Worm (Caenorhabditis elegans): Measurements from ENCODE around the gene F40H3.1.
A peak's percentile ranks its signal among the peaks of the same experiment; 100 is the strongest.

F40H3.1 gene

DNA sequence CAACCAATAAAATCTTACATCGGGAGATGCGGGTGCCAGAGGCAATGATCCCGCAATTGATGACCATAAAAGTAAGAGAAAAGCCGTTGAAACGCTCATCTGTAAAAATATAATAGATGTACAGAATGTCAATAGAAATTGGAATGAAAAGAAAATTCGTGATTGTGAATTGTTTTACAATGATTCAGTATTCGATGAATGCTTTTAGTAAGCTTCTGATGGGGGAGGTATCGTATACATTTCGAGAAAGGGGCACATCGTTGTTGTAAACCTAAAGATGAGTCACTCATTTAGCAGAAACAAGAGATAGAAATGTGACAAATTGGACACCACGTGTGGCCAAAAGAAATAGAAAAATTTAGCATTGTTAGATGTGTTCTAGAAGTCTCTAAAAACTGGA, 42.9 kb downstream of the F40H3.1 start, which contains the start of gene C30B5.6:
Gene C30B5.6, minus strand, starts transcription at position 101 of the 400 bp plus-strand sequence.
- TF ChIP-seq fax-1 (tag; optimal IDR thresholded peaks at IDR 0.05) = no peak

- TF ChIP-seq F13H6.1 (tag; optimal IDR thresholded peaks at IDR 0.05) (no peak), T23F11.4 (GFP tag; optimal IDR thresholded peaks at IDR 0.05) (no peak), lin-11 (tag; optimal IDR thresholded peaks at IDR 0.05) (no peak), lim-6 (tag; optimal IDR thresholded peaks at IDR 0.05) (no peak), ahr-1 (tag; optimal IDR thresholded peaks at IDR 0.05) (no peak), nhr-11 (tag; optimal IDR thresholded peaks at IDR 0.05) (no peak), odd-2 (tag; optimal IDR thresholded peaks at IDR 0.05) (no peak), mec-3 (tag; optimal IDR thresholded peaks at IDR 0.05; ENCODE audit: borderline replicate concordance) (no peak), fkh-10 (GFP tag; optimal IDR thresholded peaks at IDR 0.05) (no peak), K02D7.2 (tag; optimal IDR thresholded peaks at IDR 0.05) (no peak), gmeb-2 (tag; optimal IDR thresholded peaks at IDR 0.05) (no peak), ceh-24 (tag; optimal IDR thresholded peaks at IDR 0.05) (no peak), pqm-1 (tag; optimal IDR thresholded peaks at IDR 0.05) (no peak), ceh-22 (tag; optimal IDR thresholded peaks at IDR 0.05) (no peak), hlh-8 (tag; optimal IDR thresholded peaks at IDR 0.05) (no peak), nhr-232 (tag; optimal IDR thresholded peaks at IDR 0.05) (no peak), hlh-30 (tag; optimal IDR thresholded peaks at IDR 0.05; ENCODE audit: insufficient read depth) (no peak)
Measured at ce11 chrII:6223755-6224154, 44.1 kb downstream of the F40H3.1 start.

DNA sequence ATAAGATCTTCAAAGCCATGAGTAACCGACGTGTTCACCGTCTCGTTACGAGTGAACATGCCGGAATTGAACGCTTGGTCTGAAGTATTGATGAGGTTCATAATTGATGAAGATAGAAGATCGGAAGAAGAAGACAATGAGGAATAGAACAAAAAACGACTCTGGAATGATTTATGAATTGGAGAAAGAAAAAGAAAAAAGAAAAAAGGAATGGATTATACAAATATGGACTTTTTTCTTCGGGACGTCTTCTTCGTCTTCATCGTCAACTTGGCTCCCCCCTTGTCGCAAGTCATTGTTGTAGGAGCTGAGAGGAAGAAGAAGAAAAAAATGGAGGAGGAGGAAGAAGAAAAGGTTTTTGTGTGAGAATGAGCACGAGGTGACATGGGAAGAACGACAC, 47.4 kb downstream of the F40H3.1 start, which contains the start of gene srsy-2:
Gene srsy-2, minus strand, starts transcription at position 101 of the 400 bp plus-strand sequence.
- TF ChIP-seq madf-2 (tag; optimal IDR thresholded peaks at IDR 0.05) (no peak), ceh-24 (tag; optimal IDR thresholded peaks at IDR 0.05) (no peak), unc-3 (GFP tag; conservative IDR thresholded peaks at IDR 0.05) (no peak), unc-3 (tag; optimal IDR thresholded peaks at IDR 0.05) (no peak), syd-9 (tag; optimal IDR thresholded peaks at IDR 0.05) (no peak), nhr-232 (tag; optimal IDR thresholded peaks at IDR 0.05) (no peak), K09A11.1 (tag; optimal IDR thresholded peaks at IDR 0.05; ENCODE audit: insufficient read depth) (no peak), zip-5 (tag; optimal IDR thresholded peaks at IDR 0.05) (no peak)

DNA sequence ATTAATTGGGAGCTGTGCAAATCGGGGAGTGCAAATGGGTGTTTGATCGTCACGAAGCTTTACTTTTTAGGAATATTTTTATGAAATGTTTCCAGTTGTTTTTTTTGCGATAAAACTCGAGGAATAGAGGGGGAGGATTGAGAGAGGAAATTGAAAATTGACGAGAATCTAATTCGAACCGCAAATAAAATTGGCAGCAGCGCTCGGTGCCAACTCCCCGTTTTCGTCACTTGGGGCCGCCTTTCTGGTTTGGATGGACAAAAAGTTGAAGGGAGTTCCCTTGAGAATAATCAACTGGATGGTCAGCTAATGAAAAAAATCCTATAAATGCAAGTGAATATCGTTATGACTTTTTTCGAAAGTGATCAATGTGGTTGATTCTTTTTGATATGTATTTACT, 50.5 kb downstream of the F40H3.1 start:
- no peak for TF ChIP-seq ttx-3 (tag; optimal IDR thresholded peaks at IDR 0.05)
- TF ChIP-seq unc-42 (tag; optimal IDR thresholded peaks at IDR 0.05) = peak; percentile 61

Measured in whole organism, late embryonic.